Fruit fly (Drosophila melanogaster): ENCODE data around the gene CG32204.
A peak's percentile ranks its signal among the peaks of the same experiment; 100 is the strongest.

Gene CG32204

DNA sequence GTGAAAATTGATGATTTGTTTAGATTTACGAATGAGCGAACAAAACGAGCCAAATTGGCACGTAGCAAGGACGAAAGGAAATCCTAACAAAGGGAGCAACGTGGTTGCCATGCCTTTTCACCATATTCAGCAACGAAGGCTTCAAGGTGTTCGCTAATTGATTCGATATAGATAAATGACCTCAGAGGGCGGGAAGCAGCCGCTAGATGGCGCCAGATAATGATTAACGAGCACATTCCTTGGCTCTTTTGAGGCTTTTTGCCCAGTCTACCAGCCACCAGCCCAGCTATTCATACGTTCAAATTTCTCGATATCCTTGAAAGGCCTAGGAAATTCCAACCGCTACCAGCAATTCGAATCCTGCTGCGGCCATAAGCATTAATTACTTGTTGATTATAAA, 29.4 kb downstream of the CG32204 start:
- TF ChIP-seq CG7963 (GFP tag; IDR thresholded peaks at IDR 0.05; ENCODE audit: partially characterized antibody) (0 out of 3 replicates have a peak, but pooled peaks have one; percentile 22), CTCF (GFP tag; optimal IDR thresholded peaks at IDR 0.05) (peak; percentile 77), CG11723 (GFP tag; optimal IDR thresholded peaks at IDR 0.05) (no peak)

DNA sequence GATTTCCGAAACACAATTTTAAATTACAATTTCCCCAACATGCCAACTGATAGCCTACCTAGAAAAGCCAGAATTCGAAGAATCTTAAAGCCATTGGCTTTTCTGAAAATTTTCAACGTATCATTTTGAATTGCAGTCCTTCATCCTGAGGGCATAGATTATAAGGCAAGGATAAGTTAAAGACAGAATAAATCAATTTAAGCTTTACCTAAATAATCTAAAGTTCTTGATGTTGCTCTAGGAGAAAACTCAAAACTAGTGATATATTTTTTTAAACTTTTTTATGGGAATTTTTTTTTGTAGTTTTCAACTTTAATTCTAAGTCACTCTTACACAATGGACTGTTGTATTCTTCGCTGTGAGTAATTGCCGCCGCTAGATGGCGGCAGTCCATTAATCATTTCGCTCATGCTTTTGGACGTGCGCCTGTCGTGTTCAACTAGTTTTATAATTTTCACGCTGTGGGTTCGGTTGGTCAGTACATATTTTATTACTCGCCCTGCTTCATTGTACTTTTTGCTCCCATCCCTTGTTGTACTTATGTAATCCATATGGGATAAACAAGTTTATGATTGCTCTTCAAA, 31.6 kb downstream of the CG32204 start, which contains the start of gene COX6AL2:
TSS of gene COX6AL2 (minus strand) at position 51 of the 584 bp plus-strand sequence.
- 0 out of 2 replicates have a peak, but pooled peaks have one; percentile 5 for TF ChIP-seq lmd (GFP tag; IDR thresholded peaks at IDR 0.05)
- peak; percentile 83 for TF ChIP-seq CTCF (GFP tag; optimal IDR thresholded peaks at IDR 0.05)
- TF ChIP-seq Hr39 (optimal IDR thresholded peaks at IDR 0.05): no peak
- no peak for TF ChIP-seq CG8924 (tag; optimal IDR thresholded peaks at IDR 0.05)
- 0 out of 2 replicates have a peak, but pooled peaks have one; percentile 6 for TF ChIP-seq ranshi (GFP tag; IDR thresholded peaks at IDR 0.05)

DNA sequence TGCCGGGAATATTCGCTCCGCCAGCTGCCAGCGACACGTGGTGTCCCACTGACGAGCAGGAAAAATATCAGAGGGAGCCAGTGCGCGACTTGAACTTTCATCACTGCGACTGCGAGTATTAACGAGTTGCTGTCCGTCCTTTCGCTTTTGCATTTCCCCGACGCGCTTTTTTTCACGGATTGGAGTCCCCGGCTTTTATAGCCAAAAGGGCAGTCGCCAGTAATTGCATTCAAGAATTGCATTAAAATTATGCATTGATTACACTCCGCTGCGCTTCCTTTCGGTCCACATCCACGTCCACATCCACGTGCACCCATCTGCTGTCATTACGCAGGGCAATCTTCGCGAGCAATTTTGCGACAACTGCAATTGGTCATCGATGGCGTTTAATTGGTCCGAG, 34.8 kb downstream of the CG32204 start, which contains the start of gene Ir75d:
TSS of gene Ir75d (minus strand) at position 101 of the 400 bp plus-strand sequence.
- TF ChIP-seq sqz (GFP tag; optimal IDR thresholded peaks at IDR 0.05) (no peak), CG12659 (GFP tag; optimal IDR thresholded peaks at IDR 0.05) (no peak), CG6791 (GFP tag; IDR thresholded peaks at IDR 0.05; ENCODE audit: partially characterized antibody) (0 out of 3 replicates have a peak, but pooled peaks have one; percentile 18), Sry-δ (GFP tag; optimal IDR thresholded peaks at IDR 0.05) (no peak), CG2678 (tag; optimal IDR thresholded peaks at IDR 0.05) (no peak), Myb (GFP tag; optimal IDR thresholded peaks at IDR 0.05) (no peak), tgo (GFP tag; IDR thresholded peaks at IDR 0.05) (no peak)

DNA sequence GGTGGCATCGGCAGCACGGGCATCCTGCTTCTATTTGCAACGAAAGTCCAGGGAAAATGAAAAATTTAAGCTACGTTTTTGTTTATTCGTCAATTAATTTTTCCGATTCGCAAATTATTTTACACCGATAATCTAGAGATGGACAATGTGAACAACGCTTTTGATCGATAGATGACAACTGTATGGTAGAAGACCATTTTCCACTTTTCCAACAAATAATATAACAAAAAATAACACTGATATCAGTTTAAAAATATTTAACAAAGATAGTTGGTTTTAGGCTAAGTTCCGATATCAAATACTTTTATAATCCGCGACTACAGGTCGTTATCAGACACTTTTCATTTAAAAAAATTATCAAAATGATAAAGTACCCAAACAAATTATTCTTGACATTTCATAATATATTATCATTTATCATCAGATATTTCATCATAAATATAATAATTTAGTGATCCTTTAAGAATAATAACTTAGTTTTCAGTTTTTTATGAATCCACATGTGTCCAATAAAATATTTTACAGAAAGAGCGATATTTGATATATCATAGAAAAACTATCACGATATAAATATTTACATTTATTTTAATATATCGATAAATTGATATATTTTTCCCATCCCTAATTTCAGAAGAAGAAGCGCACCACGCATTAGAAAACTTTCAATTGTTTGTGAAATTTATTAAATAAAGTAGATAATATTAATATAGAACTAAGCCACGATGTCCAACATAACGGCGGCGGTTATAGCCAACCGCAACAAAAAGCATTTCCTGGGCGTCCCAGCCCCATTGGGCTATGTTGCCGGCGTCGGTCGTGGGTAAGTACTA, 40.9 kb downstream of the CG32204 start, which contains the start of the genes CSN1b and Prp6:
TSS of gene CSN1b (minus strand) at position 159 of the 830 bp plus-strand sequence.
TSS of gene Prp6 (plus strand) at position 601 of the 830 bp plus-strand sequence.
- peak; percentile 52; the same call in 2 of the 3 replicates for TF ChIP-seq Doc3 (GFP tag; IDR thresholded peaks at IDR 0.05; ENCODE audit: partially characterized antibody)
- TF ChIP-seq kah (GFP tag; optimal IDR thresholded peaks at IDR 0.05): no peak
- TF ChIP-seq CG10267 (tag; optimal IDR thresholded peaks at IDR 0.05): peak; percentile 27
- peak; percentile 49 for TF ChIP-seq unc-4 (GFP tag; IDR thresholded peaks at IDR 0.05; ENCODE audit: partially characterized antibody)
- peak; percentile 42 for TF ChIP-seq CG34224 (GFP tag; IDR thresholded peaks at IDR 0.05; ENCODE audit: partially characterized antibody)
- peak; percentile 33 for TF ChIP-seq CG4424 (GFP tag; optimal IDR thresholded peaks at IDR 0.05)
- no peak for TF ChIP-seq wor (GFP tag; IDR thresholded peaks at IDR 0.05)
- no peak for TF ChIP-seq gro (GFP tag; optimal IDR thresholded peaks at IDR 0.05)
- peak; percentile 77 for TF ChIP-seq row (GFP tag; IDR thresholded peaks at IDR 0.05)
- TF ChIP-seq Scr (GFP tag; IDR thresholded peaks at IDR 0.05; ENCODE audit: partially characterized antibody): peak; percentile 70
- peak; percentile 67; the same call in 2 of the 3 replicates for TF ChIP-seq knrl (GFP tag; IDR thresholded peaks at IDR 0.05; ENCODE audit: partially characterized antibody)
- peak; percentile 75 for TF ChIP-seq Sry-δ (GFP tag; optimal IDR thresholded peaks at IDR 0.05)
- TF ChIP-seq phol (tag; optimal IDR thresholded peaks at IDR 0.05): peak; percentile 36
- TF ChIP-seq Med (GFP tag): no peak
- TF ChIP-seq lola (GFP tag; optimal IDR thresholded peaks at IDR 0.05): peak in 1 of 3 experiments; percentile 39
- peak; percentile 42; the same call in 1 of the 3 replicates for TF ChIP-seq HLH4C (GFP tag; IDR thresholded peaks at IDR 0.05; ENCODE audit: partially characterized antibody)
- peak; percentile 28; the same call in 1 of the 2 replicates for TF ChIP-seq sna (GFP tag; IDR thresholded peaks at IDR 0.05; ENCODE audit: partially characterized antibody)
- no peak for TF ChIP-seq GATAe (GFP tag; conservative IDR thresholded peaks at IDR 0.05)
- TF ChIP-seq nmo (GFP tag; optimal IDR thresholded peaks at IDR 0.05): peak; percentile 44
- TF ChIP-seq trem (tag; optimal IDR thresholded peaks at IDR 0.05): peak; percentile 32
- peak; percentile 52 for TF ChIP-seq CG2116 (GFP tag; optimal IDR thresholded peaks at IDR 0.05)
- peak; percentile 37 for TF ChIP-seq CG30403 (GFP tag; optimal IDR thresholded peaks at IDR 0.05)
- peak; percentile 48; the same call in 1 of the 2 replicates for TF ChIP-seq CG2129 (GFP tag; IDR thresholded peaks at IDR 0.05; ENCODE audit: partially characterized antibody)
- TF ChIP-seq CG7963 (GFP tag; IDR thresholded peaks at IDR 0.05; ENCODE audit: partially characterized antibody): peak; percentile 41; the same call in 1 of the 3 replicates
- peak; percentile 67 for TF ChIP-seq zen2 (GFP tag; IDR thresholded peaks at IDR 0.05; ENCODE audit: partially characterized antibody)
- peak; percentile 12 for TF ChIP-seq mam (GFP tag; optimal IDR thresholded peaks at IDR 0.05)
- TF ChIP-seq CG17385 (GFP tag; optimal IDR thresholded peaks at IDR 0.05): peak; percentile 82
- TF ChIP-seq CG9932 (GFP tag; IDR thresholded peaks at IDR 0.05): peak; percentile 56
- TF ChIP-seq CG4617 (GFP tag; optimal IDR thresholded peaks at IDR 0.05; ENCODE audit: borderline replicate concordance): peak; percentile 16

Data from whole organism, embryonic.